Fruit fly (Drosophila melanogaster): Measurements from ENCODE around the gene Det.

The Det gene

DNA sequence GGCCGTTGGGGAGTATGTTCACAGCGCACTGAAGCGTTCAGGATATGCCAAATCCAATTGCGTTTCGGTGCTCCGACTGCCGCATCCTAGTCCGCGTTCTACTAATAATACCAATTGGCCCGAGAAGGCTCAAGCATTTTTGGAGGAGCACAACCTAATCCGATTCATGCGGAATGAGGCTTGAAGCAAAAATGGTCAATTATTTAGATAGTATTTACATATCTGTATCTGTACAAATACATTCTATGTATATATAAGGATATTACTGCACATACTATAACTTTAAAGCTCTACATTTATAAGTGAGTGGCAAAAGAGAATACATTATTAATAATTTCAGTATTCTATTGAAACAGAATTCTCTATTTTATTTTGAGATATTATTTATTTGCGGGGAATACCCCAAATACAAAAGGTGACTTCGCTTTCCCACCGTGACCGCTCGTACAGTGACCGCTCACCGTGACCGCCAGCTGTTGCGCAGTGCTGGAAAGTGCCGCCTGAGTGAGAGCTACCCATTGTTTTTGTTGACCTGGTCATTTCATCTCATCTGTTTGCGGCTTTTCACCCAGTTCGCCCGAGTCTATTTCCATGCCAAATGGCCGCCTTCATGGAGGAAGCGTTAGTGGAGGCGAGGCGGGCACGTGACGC lies 2.0 kb downstream of the Det start, which contains the start of gene CG5292:
TSS of gene CG5292 (plus strand) at position 486 of the 651 bp plus-strand sequence.
- TF ChIP-seq Myc (optimal IDR thresholded peaks at IDR 0.05) (no peak), h (optimal IDR thresholded peaks at IDR 0.05) (no peak), Sin3A (optimal IDR thresholded peaks at IDR 0.05) (no peak), psq (optimal IDR thresholded peaks at IDR 0.05) (no peak), ttk (optimal IDR thresholded peaks at IDR 0.05) (no peak), insv (optimal IDR thresholded peaks at IDR 0.05) (no peak)

- no peak for TF ChIP-seq ttk (optimal IDR thresholded peaks at IDR 0.05)
- TF ChIP-seq Sin3A (optimal IDR thresholded peaks at IDR 0.05), result no peak
- TF ChIP-seq h (optimal IDR thresholded peaks at IDR 0.05), result no peak
- no peak for TF ChIP-seq insv (optimal IDR thresholded peaks at IDR 0.05)
- TF ChIP-seq Myc (optimal IDR thresholded peaks at IDR 0.05), result no peak
- no peak for TF ChIP-seq psq (optimal IDR thresholded peaks at IDR 0.05)
These were observed 28.7 kb downstream of the Det start for dm6 chr3R:17178140-17178539.

- no peak for TF ChIP-seq psq (optimal IDR thresholded peaks at IDR 0.05)
- no peak for TF ChIP-seq Sin3A (optimal IDR thresholded peaks at IDR 0.05)
- TF ChIP-seq insv (optimal IDR thresholded peaks at IDR 0.05), result no peak
- no peak for TF ChIP-seq h (optimal IDR thresholded peaks at IDR 0.05)
These were observed 42.5 kb downstream of the Det start for dm6 chr3R:17192009-17192408.

dm6 chr3R:17193657-17194056 lies 44.2 kb downstream of the Det start:
- TF ChIP-seq ttk (optimal IDR thresholded peaks at IDR 0.05) (no peak), h (optimal IDR thresholded peaks at IDR 0.05) (no peak), Sin3A (optimal IDR thresholded peaks at IDR 0.05) (no peak), insv (optimal IDR thresholded peaks at IDR 0.05) (no peak), psq (optimal IDR thresholded peaks at IDR 0.05) (no peak), Myc (optimal IDR thresholded peaks at IDR 0.05) (no peak)

dm6 chr3R:17197599-17197998 lies 48.1 kb downstream of the Det start:
- TF ChIP-seq ttk (optimal IDR thresholded peaks at IDR 0.05), result no peak
- no peak for TF ChIP-seq Sin3A (optimal IDR thresholded peaks at IDR 0.05)
- no peak for TF ChIP-seq psq (optimal IDR thresholded peaks at IDR 0.05)
- TF ChIP-seq h (optimal IDR thresholded peaks at IDR 0.05), result no peak
- no peak for TF ChIP-seq Myc (optimal IDR thresholded peaks at IDR 0.05)
